Worm (Caenorhabditis elegans): ENCODE results near the gene frpr-6.

The frpr-6 gene

ce11 chrV:9124180-9124579, 23.2 kb upstream of the frpr-6 start, which contains the start of gene F21C10.6 (continued):
- TF ChIP-seq mel-28 (tag; optimal IDR thresholded peaks at IDR 0.05; ENCODE audit: borderline replicate concordance): no peak

- TF ChIP-seq F33H1.4 (GFP tag; IDR thresholded peaks at IDR 0.05) (no peak), Y95B8A.8 (GFP tag; IDR thresholded peaks at IDR 0.05) (no peak), hmg-20 (GFP tag; IDR thresholded peaks at IDR 0.05) (no peak), pbrm-1 (GFP tag; IDR thresholded peaks at IDR 0.05) (no peak), dox-1 (GFP tag; IDR thresholded peaks at IDR 0.05) (no peak)
These were observed 22.2 kb upstream of the frpr-6 start, which contains the start of gene F21C10.11 for ce11 chrV:9123186-9123585. TSS of gene F21C10.11 (plus strand) at chrV:9123486.

ce11 chrV:9122004-9122403, 21.0 kb upstream of the frpr-6 start, which contains the start of gene F21C10.13:
TSS of gene F21C10.13 (plus strand) at chrV:9122304.
- TF ChIP-seq nhr-27 (tag; optimal IDR thresholded peaks at IDR 0.05) (no peak), madf-10 (tag; optimal IDR thresholded peaks at IDR 0.05) (no peak), lin-26 (GFP tag; IDR thresholded peaks at IDR 0.05) (no peak), Y56A3A.18 (GFP tag; IDR thresholded peaks at IDR 0.05) (no peak), athp-1 (tag; optimal IDR thresholded peaks at IDR 0.05) (no peak), fkh-3 (tag; optimal IDR thresholded peaks at IDR 0.05) (no peak), rec-8 (tag; optimal IDR thresholded peaks at IDR 0.05) (no peak), nhr-80 (tag; optimal IDR thresholded peaks at IDR 0.05) (no peak), dox-1 (GFP tag; IDR thresholded peaks at IDR 0.05) (no peak), him-1 (tag; optimal IDR thresholded peaks at IDR 0.05) (no peak), cebp-2 (GFP tag; IDR thresholded peaks at IDR 0.05) (no peak), efl-1 (GFP tag; optimal IDR thresholded peaks at IDR 0.05) (no peak), ama-1 (optimal IDR thresholded peaks at IDR 0.05) (no peak), ama-1 (GFP tag; optimal IDR thresholded peaks at IDR 0.05) (no peak), ceh-91 (GFP tag; IDR thresholded peaks at IDR 0.05) (no peak), lir-1 (GFP tag; conservative IDR thresholded peaks at IDR 0.05) (no peak), ceh-40 (GFP tag; IDR thresholded peaks at IDR 0.05) (no peak), attf-3 (GFP tag; conservative IDR thresholded peaks at IDR 0.05) (no peak), hsf-1 (GFP tag; IDR thresholded peaks at IDR 0.05) (no peak), zim-3 (tag; optimal IDR thresholded peaks at IDR 0.05) (no peak)

- TF ChIP-seq ets-4 (GFP tag; optimal IDR thresholded peaks at IDR 0.05) (no peak), lir-1 (GFP tag; conservative IDR thresholded peaks at IDR 0.05) (no peak), F39B2.1 (GFP tag; IDR thresholded peaks at IDR 0.05) (no peak), egrh-3 (GFP tag; IDR thresholded peaks at IDR 0.05) (no peak), tbx-9 (tag; optimal IDR thresholded peaks at IDR 0.05; ENCODE audit: borderline replicate concordance) (no peak), nfyb-1 (GFP tag; IDR thresholded peaks at IDR 0.05) (no peak), snpc-4 (GFP tag; optimal IDR thresholded peaks at IDR 0.05) (no peak), snpc-4 (tag; optimal IDR thresholded peaks at IDR 0.05) (no peak), nhr-27 (tag; optimal IDR thresholded peaks at IDR 0.05) (no peak), dpff-1 (tag; optimal IDR thresholded peaks at IDR 0.05) (no peak), rcor-1 (GFP tag; IDR thresholded peaks at IDR 0.05) (no peak), mel-28 (tag; optimal IDR thresholded peaks at IDR 0.05; ENCODE audit: borderline replicate concordance) (no peak), chd-7 (tag; optimal IDR thresholded peaks at IDR 0.05) (no peak), zfh-2 (GFP tag; conservative IDR thresholded peaks at IDR 0.05) (no peak), bed-2 (GFP tag; IDR thresholded peaks at IDR 0.05) (no peak)
These were observed 11.5 kb upstream of the frpr-6 start, which contains the start of gene F21C10.7 for ce11 chrV:9112467-9112866. TSS of gene F21C10.7 (plus strand) at chrV:9112767.
